Worm (Caenorhabditis elegans): Measurements from ENCODE around the gene fbxb-55.

The fbxb-55 gene

ce11 chrIV:4082599-4082998 is 14.0 kb downstream of the fbxb-55 start:
- no peak for TF ChIP-seq klf-2 (GFP tag; conservative IDR thresholded peaks at IDR 0.05)
- no peak for TF ChIP-seq tab-1 (GFP tag; IDR thresholded peaks at IDR 0.05)

- TF ChIP-seq flt-1 (GFP tag; IDR thresholded peaks at IDR 0.05), result no peak
- TF ChIP-seq ztf-23 (GFP tag; IDR thresholded peaks at IDR 0.05), result no peak
- no peak for TF ChIP-seq med-1 (GFP tag; optimal IDR thresholded peaks at IDR 0.05; ENCODE audit: insufficient read depth)
- TF ChIP-seq cog-1 (tag; optimal IDR thresholded peaks at IDR 0.05), result no peak
- TF ChIP-seq ref-1 (GFP tag; conservative IDR thresholded peaks at IDR 0.05), result no peak
- no peak for TF ChIP-seq T22C8.4 (GFP tag; IDR thresholded peaks at IDR 0.05)
- TF ChIP-seq tab-1 (GFP tag; IDR thresholded peaks at IDR 0.05), result no peak
- no peak for TF ChIP-seq ztf-29 (GFP tag; IDR thresholded peaks at IDR 0.05)
- TF ChIP-seq klf-2 (GFP tag; conservative IDR thresholded peaks at IDR 0.05), result no peak
Observed at ce11 chrIV:4083094-4083493, 14.5 kb downstream of the fbxb-55 start.

- TF ChIP-seq flt-1 (GFP tag; IDR thresholded peaks at IDR 0.05), result no peak
- TF ChIP-seq ref-1 (GFP tag; conservative IDR thresholded peaks at IDR 0.05), result no peak
- no peak for TF ChIP-seq tab-1 (GFP tag; IDR thresholded peaks at IDR 0.05)
- no peak for TF ChIP-seq ztf-29 (GFP tag; IDR thresholded peaks at IDR 0.05)
Observed at ce11 chrIV:4084109-4084508, 15.5 kb downstream of the fbxb-55 start, which contains the start of gene C35B1.5. Gene C35B1.5, minus strand, starts transcription at chrIV:4084209.

- TF ChIP-seq ztf-29 (GFP tag; IDR thresholded peaks at IDR 0.05), result no peak
- TF ChIP-seq tab-1 (GFP tag; IDR thresholded peaks at IDR 0.05), result no peak
- TF ChIP-seq flt-1 (GFP tag; IDR thresholded peaks at IDR 0.05), result no peak
- TF ChIP-seq klf-2 (GFP tag; conservative IDR thresholded peaks at IDR 0.05), result no peak
- TF ChIP-seq ref-1 (GFP tag; conservative IDR thresholded peaks at IDR 0.05), result no peak
- TF ChIP-seq med-1 (GFP tag; optimal IDR thresholded peaks at IDR 0.05; ENCODE audit: insufficient read depth), result no peak
- TF ChIP-seq T22C8.4 (GFP tag; IDR thresholded peaks at IDR 0.05), result no peak
- no peak for TF ChIP-seq ztf-23 (GFP tag; IDR thresholded peaks at IDR 0.05)
- no peak for TF ChIP-seq cog-1 (tag; optimal IDR thresholded peaks at IDR 0.05)
Observed at ce11 chrIV:4085022-4085421, 16.4 kb downstream of the fbxb-55 start.

- TF ChIP-seq ztf-29 (GFP tag; IDR thresholded peaks at IDR 0.05) (no peak), med-1 (GFP tag; optimal IDR thresholded peaks at IDR 0.05; ENCODE audit: insufficient read depth) (no peak), klf-2 (GFP tag; conservative IDR thresholded peaks at IDR 0.05) (no peak), ref-1 (GFP tag; conservative IDR thresholded peaks at IDR 0.05) (no peak), ztf-23 (GFP tag; IDR thresholded peaks at IDR 0.05) (no peak), cog-1 (tag; optimal IDR thresholded peaks at IDR 0.05) (no peak), T22C8.4 (GFP tag; IDR thresholded peaks at IDR 0.05) (no peak), flt-1 (GFP tag; IDR thresholded peaks at IDR 0.05) (no peak), tab-1 (GFP tag; IDR thresholded peaks at IDR 0.05) (no peak)
Observed at ce11 chrIV:4085787-4086262, 17.2 kb downstream of the fbxb-55 start, which contains the start of gene C35B1.2. Gene C35B1.2, plus strand, starts transcription at chrIV:4086212.

ce11 chrIV:4093087-4093486 is 24.5 kb downstream of the fbxb-55 start:
- TF ChIP-seq ztf-29 (GFP tag; IDR thresholded peaks at IDR 0.05) (peak; percentile 85), klf-2 (GFP tag; conservative IDR thresholded peaks at IDR 0.05) (no peak), ref-1 (GFP tag; conservative IDR thresholded peaks at IDR 0.05) (no peak), T22C8.4 (GFP tag; IDR thresholded peaks at IDR 0.05) (peak; percentile 73; the same call in 1 of the 2 replicates)

- TF ChIP-seq ztf-29 (GFP tag; IDR thresholded peaks at IDR 0.05) (no peak), cog-1 (tag; optimal IDR thresholded peaks at IDR 0.05) (no peak), med-1 (GFP tag; optimal IDR thresholded peaks at IDR 0.05; ENCODE audit: insufficient read depth) (no peak), ref-1 (GFP tag; conservative IDR thresholded peaks at IDR 0.05) (no peak), ztf-23 (GFP tag; IDR thresholded peaks at IDR 0.05) (no peak), T22C8.4 (GFP tag; IDR thresholded peaks at IDR 0.05) (no peak), flt-1 (GFP tag; IDR thresholded peaks at IDR 0.05) (no peak)
Observed at ce11 chrIV:4094364-4094763, 25.8 kb downstream of the fbxb-55 start.

ce11 chrIV:4096940-4097339 is 28.4 kb downstream of the fbxb-55 start:
- TF ChIP-seq med-1 (GFP tag; optimal IDR thresholded peaks at IDR 0.05; ENCODE audit: insufficient read depth) (no peak), ztf-29 (GFP tag; IDR thresholded peaks at IDR 0.05) (no peak), ztf-23 (GFP tag; IDR thresholded peaks at IDR 0.05) (no peak), T22C8.4 (GFP tag; IDR thresholded peaks at IDR 0.05) (no peak), tab-1 (GFP tag; IDR thresholded peaks at IDR 0.05) (no peak), flt-1 (GFP tag; IDR thresholded peaks at IDR 0.05) (no peak), cog-1 (tag; optimal IDR thresholded peaks at IDR 0.05) (no peak), ref-1 (GFP tag; conservative IDR thresholded peaks at IDR 0.05) (no peak), klf-2 (GFP tag; conservative IDR thresholded peaks at IDR 0.05) (no peak)

ce11 chrIV:4099773-4100172 is 31.2 kb downstream of the fbxb-55 start:
- TF ChIP-seq ztf-23 (GFP tag; IDR thresholded peaks at IDR 0.05) (no peak), ztf-29 (GFP tag; IDR thresholded peaks at IDR 0.05) (no peak), tab-1 (GFP tag; IDR thresholded peaks at IDR 0.05) (no peak), klf-2 (GFP tag; conservative IDR thresholded peaks at IDR 0.05) (no peak), flt-1 (GFP tag; IDR thresholded peaks at IDR 0.05) (no peak), ref-1 (GFP tag; conservative IDR thresholded peaks at IDR 0.05) (no peak), med-1 (GFP tag; optimal IDR thresholded peaks at IDR 0.05; ENCODE audit: insufficient read depth) (no peak), T22C8.4 (GFP tag; IDR thresholded peaks at IDR 0.05) (no peak), cog-1 (tag; optimal IDR thresholded peaks at IDR 0.05) (no peak)

- TF ChIP-seq med-1 (GFP tag; optimal IDR thresholded peaks at IDR 0.05; ENCODE audit: insufficient read depth) (no peak), ref-1 (GFP tag; conservative IDR thresholded peaks at IDR 0.05) (no peak), T22C8.4 (GFP tag; IDR thresholded peaks at IDR 0.05) (no peak), klf-2 (GFP tag; conservative IDR thresholded peaks at IDR 0.05) (no peak), tab-1 (GFP tag; IDR thresholded peaks at IDR 0.05) (no peak), flt-1 (GFP tag; IDR thresholded peaks at IDR 0.05) (no peak), cog-1 (tag; optimal IDR thresholded peaks at IDR 0.05) (no peak), ztf-23 (GFP tag; IDR thresholded peaks at IDR 0.05) (no peak), ztf-29 (GFP tag; IDR thresholded peaks at IDR 0.05) (no peak)
Observed at ce11 chrIV:4102720-4103119, 34.1 kb downstream of the fbxb-55 start, which contains the start of gene ubc-1. Gene ubc-1, plus strand, starts transcription at chrIV:4103020.

All from whole organism, midembryonic.